Worm (Caenorhabditis elegans) whole organism, L4 larva: ENCODE results near the gene AC3.12.
A peak's percentile ranks its signal among the peaks of the same experiment; 100 is the strongest.

Experiments used
- F26F4.8 ChIP-seq: fragments of 200-800 bp; sonication (Bioruptor generic); conservative IDR thresholded peaks from 2 replicates; pipeline ENCODE4 v1.3.6; 2022; ENCODE audit warnings: missing genetic modification characterization, missing compliant biosample characterization
- F44E2.7 ChIP-seq: fragments of 200-800 bp; sonication (Bioruptor generic); IDR thresholded peaks from 2 replicates; pipeline ENCODE4 v2.1.2; 2022; ENCODE audit warnings: missing genetic modification characterization, missing compliant biosample characterization
- F49E8.2 ChIP-seq: sonication (generic microtip); optimal IDR thresholded peaks from 2 replicates; lab custom pipeline; 2016; ENCODE audit warnings: missing compliant biosample characterization, mild to moderate bottlenecking, missing genetic modification characterization, borderline replicate concordance
- R02D3.7 ChIP-seq: fragments of 150-350 bp; sonication (generic microtip); optimal IDR thresholded peaks from 3 replicates; lab custom pipeline; 2014; ENCODE audit warnings: missing biosample characterization, missing genetic modification characterization
- T26A8.4 ChIP-seq: fragments of 200-800 bp; sonication (Bioruptor generic); IDR thresholded peaks from 2 replicates; pipeline ENCODE4 v1.3.6; 2022; ENCODE audit warnings: missing genetic modification characterization, missing compliant biosample characterization
- ZK546.5 ChIP-seq, 2 experiments: sonication (generic microtip); optimal IDR thresholded peaks; 2 replicates each; lab custom pipeline; 2017; ENCODE audit warnings: missing biosample characterization in 2 of 2, missing genetic modification characterization in 2 of 2
- aha-1 ChIP-seq: fragments of 150-350 bp; peaks from one replicate; lab custom pipeline; 2014; ENCODE audit warnings: missing biosample characterization, missing genetic modification characterization
- arid-1 ChIP-seq: fragments of 200-800 bp; sonication (Bioruptor generic); conservative IDR thresholded peaks from 2 replicates; pipeline ENCODE4 v1.3.6; 2022; ENCODE audit warnings: missing genetic modification reagents, missing genetic modification characterization, missing compliant biosample characterization
- attf-4 ChIP-seq: sonication (generic microtip); optimal IDR thresholded peaks from 3 replicates; lab custom pipeline; 2017; ENCODE audit warnings: missing biosample characterization, missing genetic modification characterization
- ceh-28 ChIP-seq: fragments of 150-350 bp; optimal IDR thresholded peaks from 2 replicates; lab custom pipeline; 2014; ENCODE audit warnings: missing biosample characterization, missing genetic modification reagents, missing genetic modification characterization
- ceh-44 ChIP-seq: fragments of 200-800 bp; sonication (Bioruptor generic); IDR thresholded peaks from 2 replicates; pipeline ENCODE4 v1.3.6; 2022; ENCODE audit warnings: missing genetic modification reagents, missing genetic modification characterization, missing compliant biosample characterization
- ceh-62 ChIP-seq: sonication (generic microtip); optimal IDR thresholded peaks from 2 replicates; lab custom pipeline; 2017; ENCODE audit warnings: missing biosample characterization, missing genetic modification characterization
- ctbp-1 ChIP-seq: fragments of 200-800 bp; sonication (Bioruptor generic); IDR thresholded peaks from 2 replicates; pipeline ENCODE4 v1.3.6; 2022; ENCODE audit warnings: missing genetic modification reagents, missing genetic modification characterization, missing compliant biosample characterization
- daf-16 ChIP-seq, 3 experiments: sonication (generic microtip); optimal IDR thresholded peaks; 2 replicates each; lab custom pipeline; 2016 to 2017; ENCODE audit warnings: missing genetic modification characterization in 3 of 3, missing genetic modification reagents in 3 of 3, mild to moderate bottlenecking in 2 of 3, missing compliant biosample characterization in 2 of 3, missing biosample characterization in 1 of 3, moderate library complexity in 1 of 3
- daf-19 ChIP-seq: fragments of 200-800 bp; sonication (Bioruptor generic); conservative IDR thresholded peaks from 2 replicates; pipeline ENCODE4 v1.3.6; 2022; ENCODE audit warnings: missing genetic modification characterization, missing compliant biosample characterization
- daf-8 ChIP-seq: fragments of 200-800 bp; sonication (Bioruptor generic); IDR thresholded peaks from 2 replicates; pipeline ENCODE4 v1.3.6; 2022; ENCODE audit warnings: missing genetic modification characterization, missing compliant biosample characterization
- dmd-6 ChIP-seq: fragments of 200-800 bp; sonication (Bioruptor generic); IDR thresholded peaks from 2 replicates; pipeline ENCODE4 v1.3.6; 2022; ENCODE audit warnings: missing genetic modification reagents, missing genetic modification characterization, missing compliant biosample characterization
- duxl-1 ChIP-seq: sonication (generic microtip); optimal IDR thresholded peaks from 2 replicates; lab custom pipeline; 2016; ENCODE audit warnings: mild to moderate bottlenecking, missing genetic modification characterization, moderate library complexity, missing compliant biosample characterization; ENCODE audit not compliant: poor library complexity
- dve-1 ChIP-seq: sonication (generic microtip); optimal IDR thresholded peaks from 2 replicates; lab custom pipeline; 2017; ENCODE audit warnings: antibody characterized with exemption, mild to moderate bottlenecking, missing genetic modification characterization, missing compliant biosample characterization; ENCODE audit not compliant: insufficient read depth
- egl-43 ChIP-seq: fragments of 200-800 bp; sonication (Bioruptor generic); IDR thresholded peaks from 2 replicates; pipeline ENCODE4 v1.3.6; 2022; ENCODE audit warnings: missing genetic modification reagents, missing genetic modification characterization, missing compliant biosample characterization
- fos-1 ChIP-seq: fragments of 150-350 bp; optimal IDR thresholded peaks from 2 replicates; lab custom pipeline; 2014; ENCODE audit warnings: missing biosample characterization, missing genetic modification characterization
- gei-8 ChIP-seq: fragments of 200-800 bp; sonication (Bioruptor generic); optimal IDR thresholded peaks from 2 replicates; lab custom pipeline; 2018; ENCODE audit warnings: mild to moderate bottlenecking, missing genetic modification characterization, missing compliant biosample characterization
- hlh-11 ChIP-seq: fragments of 200-800 bp; sonication (Bioruptor generic); optimal IDR thresholded peaks from 2 replicates; lab custom pipeline; 2018; ENCODE audit warnings: mild to moderate bottlenecking, missing genetic modification characterization, missing compliant biosample characterization
- hlh-30 ChIP-seq: sonication (generic microtip); optimal IDR thresholded peaks from 2 replicates; lab custom pipeline; 2017; ENCODE audit warnings: antibody characterized with exemption, mild to moderate bottlenecking, missing genetic modification characterization, missing compliant biosample characterization; ENCODE audit not compliant: insufficient read depth
- lim-7 ChIP-seq: fragments of 200-800 bp; sonication (Bioruptor generic); IDR thresholded peaks from 2 replicates; pipeline ENCODE4 v1.3.6; 2022; ENCODE audit warnings: missing genetic modification characterization, missing compliant biosample characterization
- lin-1 ChIP-seq: fragments of 200-800 bp; sonication (Bioruptor generic); IDR thresholded peaks from 2 replicates; pipeline ENCODE4 v1.3.6; 2022; ENCODE audit warnings: missing genetic modification reagents, missing genetic modification characterization, missing compliant biosample characterization
- madf-5 ChIP-seq, 2 experiments: fragments of 200-800 bp; sonication (Bioruptor generic); IDR thresholded peaks; 2 replicates each; pipeline ENCODE4 v1.3.6; 2022; ENCODE audit warnings: missing compliant biosample characterization in 2 of 2, missing genetic modification characterization in 2 of 2
- madf-9 ChIP-seq: fragments of 200-800 bp; sonication (Bioruptor generic); conservative IDR thresholded peaks from 2 replicates; pipeline ENCODE4 v1.3.6; 2022; ENCODE audit warnings: missing genetic modification reagents, missing genetic modification characterization, missing compliant biosample characterization
- mdl-1 ChIP-seq, 2 experiments: fragments of 150-350 bp in 1 of 2; sonication (generic microtip) in 1 of 2; optimal IDR thresholded peaks; 2 replicates each; lab custom pipeline; 2014 to 2017; ENCODE audit warnings: missing biosample characterization in 2 of 2, missing genetic modification characterization in 2 of 2
- mdt-29 ChIP-seq: fragments of 200-800 bp; sonication (Bioruptor generic); IDR thresholded peaks from 2 replicates; pipeline ENCODE4 v1.3.6; 2022; ENCODE audit warnings: missing genetic modification reagents, missing genetic modification characterization, missing compliant biosample characterization
- mxl-3 ChIP-seq: fragments of 200-800 bp; sonication (Bioruptor generic); optimal IDR thresholded peaks from 2 replicates; lab custom pipeline; 2018; ENCODE audit warnings: mild to moderate bottlenecking, missing genetic modification characterization, missing compliant biosample characterization
- nhr-10 ChIP-seq: fragments of 150-350 bp; optimal IDR thresholded peaks from 2 replicates; lab custom pipeline; 2014; ENCODE audit warnings: missing biosample characterization, missing genetic modification characterization
- nhr-28 ChIP-seq: fragments of 150-350 bp; optimal IDR thresholded peaks from 2 replicates; lab custom pipeline; 2014; ENCODE audit warnings: missing biosample characterization, missing genetic modification characterization
- nhr-41 ChIP-seq: fragments of 200-800 bp; sonication (Bioruptor generic); IDR thresholded peaks from 2 replicates; pipeline ENCODE4 v1.3.6; 2022; ENCODE audit warnings: missing genetic modification reagents, missing genetic modification characterization, missing compliant biosample characterization
- nhr-6 ChIP-seq: fragments of 150-350 bp; optimal IDR thresholded peaks from 2 replicates; lab custom pipeline; 2014; ENCODE audit warnings: missing biosample characterization, missing genetic modification characterization
- nhr-77 ChIP-seq: fragments of 150-350 bp; optimal IDR thresholded peaks from 2 replicates; lab custom pipeline; 2014; ENCODE audit warnings: missing biosample characterization, missing genetic modification characterization
- pha-4 ChIP-seq, 2 experiments: fragments of 150-350 bp in 1 of 2; fragments of 200-800 bp in 1 of 2; sonication (Bioruptor generic) in 1 of 2; IDR thresholded peaks in 1 of 2; optimal IDR thresholded peaks in 1 of 2; 2 replicates each; pipeline versions ENCODE4 v1.3.6 to Lab custom; 2014 to 2022; ENCODE audit warnings: missing genetic modification characterization in 2 of 2, missing genetic modification reagents in 2 of 2, missing biosample characterization in 1 of 2, missing compliant biosample characterization in 1 of 2
- php-3 ChIP-seq: fragments of 200-800 bp; sonication (Bioruptor generic); IDR thresholded peaks from 2 replicates; pipeline ENCODE4 v1.3.6; 2022; ENCODE audit warnings: missing genetic modification reagents, missing genetic modification characterization, missing compliant biosample characterization
- pqm-1 ChIP-seq: sonication (generic microtip); optimal IDR thresholded peaks from 2 replicates; lab custom pipeline; 2017; ENCODE audit warnings: missing biosample characterization, missing genetic modification characterization
- rbr-2 ChIP-seq: sonication (generic microtip); optimal IDR thresholded peaks from 2 replicates; lab custom pipeline; 2016; ENCODE audit warnings: missing genotype, missing genetic modification characterization, missing compliant biosample characterization
- saeg-2 ChIP-seq: fragments of 200-800 bp; sonication (Bioruptor generic); IDR thresholded peaks from 2 replicates; pipeline ENCODE4 v1.3.6; 2022; ENCODE audit warnings: missing genetic modification reagents, missing genetic modification characterization, missing compliant biosample characterization
- set-16 ChIP-seq: fragments of 200-800 bp; sonication (Bioruptor generic); IDR thresholded peaks from 2 replicates; pipeline ENCODE4 v1.3.6; 2022; ENCODE audit warnings: missing genetic modification reagents, missing genetic modification characterization, missing compliant biosample characterization
- skn-1 ChIP-seq: fragments of 150-350 bp; optimal IDR thresholded peaks from 2 replicates; lab custom pipeline; 2014; ENCODE audit warnings: missing biosample characterization, missing genetic modification characterization
- snpc-1.2 ChIP-seq: fragments of 200-800 bp; sonication (Bioruptor generic); IDR thresholded peaks from 2 replicates; pipeline ENCODE4 v1.3.6; 2022; ENCODE audit warnings: missing genetic modification reagents, missing genetic modification characterization, missing compliant biosample characterization
- snpc-4 ChIP-seq: fragments of 150-350 bp; optimal IDR thresholded peaks from 2 replicates; lab custom pipeline; 2014; ENCODE audit warnings: missing biosample characterization, missing genetic modification characterization
- tag-97 ChIP-seq: fragments of 200-800 bp; sonication (Bioruptor generic); IDR thresholded peaks from 2 replicates; pipeline ENCODE4 v1.3.6; 2022; ENCODE audit warnings: missing genetic modification characterization, missing compliant biosample characterization
- unc-62 ChIP-seq, 3 experiments: fragments of 150-350 bp in 1 of 3; sonication (generic microtip); optimal IDR thresholded peaks in 2 of 3; peaks in 1 of 3; 1 replicate in 1 of 3; 2 replicates in 2 of 3; lab custom pipeline; 2014 to 2017; ENCODE audit warnings: missing biosample characterization in 3 of 3, missing genetic modification characterization in 3 of 3, missing genetic modification reagents in 3 of 3, missing genotype in 1 of 3
- zfp-3 ChIP-seq: fragments of 200-800 bp; sonication (Bioruptor generic); conservative IDR thresholded peaks from 2 replicates; pipeline ENCODE4 v1.3.6; 2022; ENCODE audit warnings: missing genetic modification reagents, missing genetic modification characterization, missing compliant biosample characterization
- ztf-11 ChIP-seq: fragments of 150-350 bp; optimal IDR thresholded peaks from 2 replicates; lab custom pipeline; 2014; ENCODE audit warnings: missing biosample characterization, missing genetic modification characterization
- ztf-7 ChIP-seq: fragments of 150-350 bp; optimal IDR thresholded peaks from 2 replicates; lab custom pipeline; 2014; ENCODE audit warnings: missing biosample characterization, missing genetic modification characterization

Gene AC3.12

ce11 chrV:10399290-10399689 is 20.1 kb upstream of the AC3.12 start:
- TF ChIP-seq ztf-11 (tag; lab: Kevin White, UChicago) (no peak), ztf-7 (tag; lab: Kevin White, UChicago) (peak; percentile 51), unc-62 (GFP tag; optimal IDR thresholded peaks at IDR 0.05 in 1 of 2; lab: Kevin White, UChicago) (no peak), unc-62 (tag; optimal IDR thresholded peaks at IDR 0.05; lab: Kevin White, UChicago) (no peak), nhr-41 (GFP tag; lab: Robert Waterston, UW) (no peak), F26F4.8 (GFP tag; lab: Robert Waterston, UW) (no peak), ctbp-1 (no peak), lim-7 (GFP tag; lab: Robert Waterston, UW) (no peak), daf-16 (GFP tag; optimal IDR thresholded peaks at IDR 0.05; lab: Kevin White, UChicago) (no peak), daf-16 (tag; optimal IDR thresholded peaks at IDR 0.05; lab: Kevin White, UChicago) (peak; percentile 84), set-16 (no peak), php-3 (0 out of 2 replicates have a peak, but pooled peaks have one; percentile 32), lin-1 (GFP tag; lab: Robert Waterston, UW) (no peak), hlh-11 (peak; percentile 76), dmd-6 (GFP tag; lab: Robert Waterston, UW) (peak; percentile 93), snpc-1.2 (GFP tag; lab: Robert Waterston, UW) (no peak), mdt-29 (GFP tag; lab: Robert Waterston, UW) (no peak), nhr-77 (tag; lab: Kevin White, UChicago) (peak; percentile 89), daf-19 (GFP tag; lab: Robert Waterston, UW) (no peak), pha-4 (GFP tag; IDR thresholded peaks at IDR 0.05; lab: Robert Waterston, UW) (0 out of 2 replicates have a peak, but pooled peaks have one; percentile 24), pha-4 (tag; optimal IDR thresholded peaks at IDR 0.05; lab: Kevin White, UChicago) (no peak), daf-8 (GFP tag; lab: Robert Waterston, UW) (no peak), saeg-2 (GFP tag; lab: Robert Waterston, UW) (no peak), snpc-4 (tag; lab: Kevin White, UChicago) (no peak), aha-1 (tag; lab: Kevin White, UChicago) (peak; percentile 56), fos-1 (tag; lab: Kevin White, UChicago) (no peak), egl-43 (GFP tag; lab: Robert Waterston, UW) (no peak), ZK546.5 (tag; optimal IDR thresholded peaks at IDR 0.05; lab: Kevin White, UChicago) (no peak), rbr-2 (no peak), gei-8 (GFP tag; lab: Kevin White, UChicago) (no peak), R02D3.7 (tag; lab: Kevin White, UChicago) (no peak), hlh-30 (tag; lab: Kevin White, UChicago) (peak; percentile 69), ceh-62 (no peak), pqm-1 (tag; lab: Kevin White, UChicago) (peak; percentile 90), zfp-3 (GFP tag; lab: Robert Waterston, UW) (no peak), madf-9 (GFP tag; lab: Robert Waterston, UW) (no peak), F49E8.2 (tag; lab: Kevin White, UChicago) (no peak), nhr-6 (tag; lab: Kevin White, UChicago) (no peak), tag-97 (GFP tag; lab: Robert Waterston, UW) (no peak), nhr-10 (tag; lab: Kevin White, UChicago) (peak; percentile 42), attf-4 (tag; lab: Kevin White, UChicago) (no peak), nhr-28 (tag; lab: Kevin White, UChicago) (peak; percentile 90), dve-1 (peak; percentile 91), mdl-1 (tag; optimal IDR thresholded peaks at IDR 0.05; lab: Kevin White, UChicago) (peak in 1 of 2 experiments; percentile 19), T26A8.4 (GFP tag; lab: Robert Waterston, UW) (no peak), ceh-28 (tag; lab: Kevin White, UChicago) (no peak), duxl-1 (no peak), F44E2.7 (GFP tag; lab: Robert Waterston, UW) (no peak), mxl-3 (GFP tag; lab: Kevin White, UChicago) (no peak), madf-5 (GFP tag; IDR thresholded peaks at IDR 0.05; lab: Robert Waterston, UW) (no peak), skn-1 (tag; lab: Kevin White, UChicago) (no peak), ceh-44 (GFP tag; lab: Robert Waterston, UW) (no peak), arid-1 (GFP tag; lab: Robert Waterston, UW) (no peak)
